Worm (Caenorhabditis elegans): ENCODE results near the gene fbxa-81.

ce11 chrX:14527559-14527958 is 14.3 kb downstream of the fbxa-81 start, which contains the start of gene nspc-18:
- TF ChIP-seq ceh-36 (tag; optimal IDR thresholded peaks at IDR 0.05) (no peak), ama-1 (optimal IDR thresholded peaks at IDR 0.05) (no peak)
